Worm (Caenorhabditis elegans) whole organism, young adult: ENCODE measurements around the gene hlh-27.

Source experiments
- B0035.1 ChIP-seq: sonication (generic microtip); optimal IDR thresholded peaks from 2 replicates; lab custom pipeline; 2016; ENCODE audit warnings: missing genetic modification characterization, mild to moderate bottlenecking, missing compliant biosample characterization, missing genotype, missing genetic modification reagents
- B0336.3 ChIP-seq: fragments of 200-800 bp; sonication (Bioruptor generic); IDR thresholded peaks from 2 replicates; pipeline ENCODE4 v1.3.6; 2022; ENCODE audit warnings: missing genetic modification characterization, missing compliant biosample characterization
- C06A6.2 ChIP-seq: fragments of 200-800 bp; sonication (Bioruptor generic); conservative IDR thresholded peaks from 2 replicates; pipeline ENCODE4 v1.3.6; 2022; ENCODE audit warnings: missing genetic modification characterization, missing compliant biosample characterization
- D2030.7 ChIP-seq: fragments of 200-800 bp; sonication (Bioruptor generic); IDR thresholded peaks from 2 replicates; pipeline ENCODE4 v1.3.6; 2022; ENCODE audit warnings: missing genetic modification reagents, missing genetic modification characterization, missing compliant biosample characterization
- F10E7.11 ChIP-seq: sonication (generic microtip); optimal IDR thresholded peaks from 2 replicates; lab custom pipeline; 2017; ENCODE audit warnings: mild to moderate bottlenecking, missing genetic modification characterization, moderate library complexity, missing compliant biosample characterization
- F33H1.4 ChIP-seq: fragments of 200-800 bp; sonication (Bioruptor generic); IDR thresholded peaks from 2 replicates; pipeline ENCODE4 v1.3.6; 2022; ENCODE audit warnings: missing genetic modification reagents, missing genetic modification characterization, missing compliant biosample characterization
- F37B4.10 ChIP-seq: fragments of 200-800 bp; sonication (Bioruptor generic); IDR thresholded peaks from 2 replicates; pipeline ENCODE4 v1.3.6; 2022; ENCODE audit warnings: missing genetic modification characterization, missing compliant biosample characterization
- F55B11.4 ChIP-seq: sonication (generic microtip); optimal IDR thresholded peaks from 2 replicates; lab custom pipeline; 2016; ENCODE audit warnings: missing compliant biosample characterization, missing genetic modification characterization, borderline replicate concordance; ENCODE audit not compliant: insufficient read depth
- K12H6.12 ChIP-seq: fragments of 200-800 bp; sonication (Bioruptor generic); optimal IDR thresholded peaks from 2 replicates; lab custom pipeline; 2018; ENCODE audit warnings: mild to moderate bottlenecking, missing genetic modification characterization, missing compliant biosample characterization
- Y53G8AR.9 ChIP-seq: fragments of 200-800 bp; sonication (Bioruptor generic); conservative IDR thresholded peaks from 2 replicates; pipeline ENCODE4 v1.3.6; 2022; ENCODE audit warnings: missing genetic modification reagents, missing genetic modification characterization, missing compliant biosample characterization
- Y95B8A.8 ChIP-seq: fragments of 200-800 bp; sonication (Bioruptor generic); IDR thresholded peaks from 2 replicates; pipeline ENCODE4 v1.3.6; 2022; ENCODE audit warnings: missing genetic modification reagents, missing genetic modification characterization, missing compliant biosample characterization
- ZK185.1 ChIP-seq: sonication (generic microtip); optimal IDR thresholded peaks from 2 replicates; lab custom pipeline; 2016; ENCODE audit warnings: mild to moderate bottlenecking, missing genetic modification characterization, missing compliant biosample characterization; ENCODE audit not compliant: poor library complexity, severe bottlenecking
- ama-1 ChIP-seq, 3 experiments: fragments of 150-350 bp in 1 of 3; sonication (generic microtip) in 2 of 3; optimal IDR thresholded peaks; 2 replicates each; lab custom pipeline; 2014 to 2018; ENCODE audit warnings: missing biosample characterization in 2 of 3, missing genetic modification characterization in 2 of 3, missing genetic modification reagents in 2 of 3
- atf-7 ChIP-seq: sonication (generic microtip); optimal IDR thresholded peaks from 2 replicates; lab custom pipeline; 2017; ENCODE audit warnings: mild to moderate bottlenecking, missing genetic modification characterization, missing compliant biosample characterization
- attf-3 ChIP-seq: fragments of 200-800 bp; sonication (Bioruptor generic); conservative IDR thresholded peaks from 2 replicates; pipeline ENCODE4 v1.3.6; 2022; ENCODE audit warnings: missing genetic modification reagents, missing genetic modification characterization, missing compliant biosample characterization
- bed-2 ChIP-seq: fragments of 200-800 bp; sonication (Bioruptor generic); IDR thresholded peaks from 2 replicates; pipeline ENCODE4 v1.3.6; 2022; ENCODE audit warnings: missing genetic modification reagents, missing genetic modification characterization, missing compliant biosample characterization
- ceh-79 ChIP-seq: sonication (generic microtip); optimal IDR thresholded peaks from 2 replicates; lab custom pipeline; 2017; ENCODE audit warnings: mild to moderate bottlenecking, missing genetic modification characterization, missing compliant biosample characterization
- dox-1 ChIP-seq: fragments of 200-800 bp; sonication (Bioruptor generic); IDR thresholded peaks from 2 replicates; pipeline ENCODE4 v1.3.6; 2022; ENCODE audit warnings: missing genetic modification reagents, missing genetic modification characterization, missing compliant biosample characterization
- egl-18 ChIP-seq: fragments of 200-800 bp; sonication (Bioruptor generic); IDR thresholded peaks from 2 replicates; pipeline ENCODE4 v1.3.6; 2022; ENCODE audit warnings: missing genetic modification reagents, missing genetic modification characterization, missing compliant biosample characterization
- egrh-3 ChIP-seq: fragments of 200-800 bp; sonication (Bioruptor generic); IDR thresholded peaks from 2 replicates; pipeline ENCODE4 v1.3.6; 2022; ENCODE audit warnings: missing genetic modification reagents, missing genetic modification characterization, missing compliant biosample characterization
- ekl-4 ChIP-seq: fragments of 200-800 bp; sonication (Bioruptor generic); IDR thresholded peaks from 2 replicates; pipeline ENCODE4 v1.3.6; 2022; ENCODE audit warnings: missing genetic modification reagents, missing genetic modification characterization, missing compliant biosample characterization
- hmg-20 ChIP-seq: fragments of 200-800 bp; sonication (Bioruptor generic); IDR thresholded peaks from 2 replicates; pipeline ENCODE4 v1.3.6; 2022; ENCODE audit warnings: missing genetic modification reagents, missing genetic modification characterization, missing compliant biosample characterization
- hrde-1 ChIP-seq: sonication (generic microtip); optimal IDR thresholded peaks from 2 replicates; lab custom pipeline; 2016; ENCODE audit warnings: missing genetic modification characterization, mild to moderate bottlenecking, missing compliant biosample characterization, moderate library complexity, missing genotype, missing genetic modification reagents, borderline replicate concordance
- hsf-1 ChIP-seq: fragments of 200-800 bp; sonication (Bioruptor generic); IDR thresholded peaks from 2 replicates; pipeline ENCODE4 v1.3.6; 2022; ENCODE audit warnings: missing genetic modification reagents, missing genetic modification characterization, missing compliant biosample characterization
- lag-1 ChIP-seq: fragments of 200-800 bp; sonication (Bioruptor generic); IDR thresholded peaks from 2 replicates; pipeline ENCODE4 v1.3.6; 2022; ENCODE audit warnings: missing genetic modification reagents, missing genetic modification characterization, missing compliant biosample characterization
- lin-26 ChIP-seq: fragments of 200-800 bp; sonication (Bioruptor generic); IDR thresholded peaks from 2 replicates; pipeline ENCODE4 v1.3.6; 2022; ENCODE audit warnings: missing genetic modification reagents, missing genetic modification characterization, missing compliant biosample characterization
- lin-35 ChIP-seq, 3 experiments: fragments of 150-350 bp in 2 of 3; sonication (generic microtip) in 1 of 3; optimal IDR thresholded peaks; 2 replicates each; lab custom pipeline; 2014 to 2018; ENCODE audit warnings: missing biosample characterization in 3 of 3, missing genetic modification characterization in 3 of 3, missing genetic modification reagents in 3 of 3
- madf-10 ChIP-seq: sonication (generic microtip); optimal IDR thresholded peaks from 2 replicates; lab custom pipeline; 2016; ENCODE audit warnings: mild to moderate bottlenecking, missing genetic modification characterization, missing compliant biosample characterization
- mcd-1 ChIP-seq: fragments of 200-800 bp; sonication (Bioruptor generic); IDR thresholded peaks from 2 replicates; pipeline ENCODE4 v1.3.6; 2022; ENCODE audit warnings: missing genetic modification reagents, missing genetic modification characterization, missing compliant biosample characterization
- nfya-1 ChIP-seq: sonication (generic microtip); optimal IDR thresholded peaks from 2 replicates; lab custom pipeline; 2017; ENCODE audit warnings: antibody characterized with exemption, missing compliant biosample characterization, missing genetic modification characterization, borderline replicate concordance; ENCODE audit not compliant: insufficient read depth
- nhr-179 ChIP-seq: sonication (generic microtip); optimal IDR thresholded peaks from 2 replicates; lab custom pipeline; 2016; ENCODE audit warnings: mild to moderate bottlenecking, missing genetic modification characterization, missing compliant biosample characterization
- nhr-80 ChIP-seq: sonication (generic microtip); optimal IDR thresholded peaks from 2 replicates; lab custom pipeline; 2016; ENCODE audit warnings: missing genetic modification characterization, missing compliant biosample characterization
- sea-2 ChIP-seq: fragments of 200-800 bp; sonication (Bioruptor generic); IDR thresholded peaks from 2 replicates; pipeline ENCODE4 v1.3.6; 2022; ENCODE audit warnings: missing genetic modification characterization, missing compliant biosample characterization
- snpc-1.1 ChIP-seq: sonication (generic microtip); optimal IDR thresholded peaks from 2 replicates; lab custom pipeline; 2017; ENCODE audit warnings: missing genetic modification characterization, mild to moderate bottlenecking, missing compliant biosample characterization, antibody characterized with exemption, moderate library complexity, missing genotype, missing genetic modification reagents; ENCODE audit not compliant: insufficient read depth
- snpc-3.4 ChIP-seq: sonication (generic microtip); optimal IDR thresholded peaks from 2 replicates; lab custom pipeline; 2017; ENCODE audit warnings: missing genetic modification characterization, mild to moderate bottlenecking, missing compliant biosample characterization, antibody characterized with exemption, moderate library complexity, missing genotype, missing genetic modification reagents
- snpc-4 ChIP-seq, 5 experiments: fragments of 150-350 bp in 1 of 5; sonication (generic microtip) in 4 of 5; optimal IDR thresholded peaks; 2 replicates each; lab custom pipeline; 2014 to 2018; ENCODE audit warnings: missing genetic modification characterization in 5 of 5, missing biosample characterization in 3 of 5, antibody characterized with exemption in 2 of 5, mild to moderate bottlenecking in 2 of 5, missing compliant biosample characterization in 2 of 5, missing genotype in 2 of 5, moderate library complexity in 2 of 5, missing genetic modification reagents in 1 of 5
- unc-130 ChIP-seq: sonication (generic microtip); optimal IDR thresholded peaks from 2 replicates; lab custom pipeline; 2016; ENCODE audit warnings: missing genetic modification reagents, missing genetic modification characterization, missing compliant biosample characterization
- zim-3 ChIP-seq: sonication (generic microtip); optimal IDR thresholded peaks from 2 replicates; lab custom pipeline; 2017; ENCODE audit warnings: mild to moderate bottlenecking, missing genetic modification characterization, moderate library complexity, missing compliant biosample characterization
- ztf-25 ChIP-seq: fragments of 200-800 bp; sonication (Bioruptor generic); IDR thresholded peaks from 2 replicates; pipeline ENCODE4 v1.3.6; 2022; ENCODE audit warnings: missing genetic modification reagents, missing genetic modification characterization, missing compliant biosample characterization
- ztf-28 ChIP-seq: fragments of 200-800 bp; sonication (Bioruptor generic); IDR thresholded peaks from 2 replicates; pipeline ENCODE4 v1.3.6; 2022; ENCODE audit warnings: missing genetic modification reagents, missing genetic modification characterization, missing compliant biosample characterization

The hlh-27 gene

ce11 chrII:5551517-5551916 is 11.5 kb upstream of the hlh-27 start, which contains the start of gene C17C3.5:
Gene C17C3.5, plus strand, starts transcription at chrII:5551817.
- TF ChIP-seq ZK185.1 (tag; lab: Kevin White, UChicago) (no peak), madf-10 (tag; lab: Kevin White, UChicago) (no peak)

ce11 chrII:5549746-5550145 is 9.7 kb upstream of the hlh-27 start, which contains the start of gene C17C3.6:
Gene C17C3.6, plus strand, starts transcription at chrII:5550046.
- TF ChIP-seq D2030.7 (no peak), egl-18 (GFP tag; lab: Robert Waterston, UW) (no peak), egrh-3 (GFP tag; lab: Robert Waterston, UW) (no peak), snpc-3.4 (no peak), bed-2 (GFP tag; lab: Robert Waterston, UW) (no peak), ceh-79 (tag; lab: Kevin White, UChicago) (no peak), nhr-179 (no peak), ztf-28 (GFP tag; lab: Robert Waterston, UW) (no peak), lin-26 (GFP tag; lab: Robert Waterston, UW) (no peak), Y95B8A.8 (GFP tag; lab: Robert Waterston, UW) (no peak), F55B11.4 (tag; lab: Kevin White, UChicago) (no peak)
- TF ChIP-seq, all 124 proteins: peak for 0

ce11 chrII:5547442-5547894 is 7.5 kb upstream of the hlh-27 start, which contains the start of gene acdh-2:
Gene acdh-2, minus strand, starts transcription at chrII:5547492.
- TF ChIP-seq B0336.3 (GFP tag; lab: Robert Waterston, UW): no peak
- TF ChIP-seq madf-10 (tag; lab: Kevin White, UChicago): no peak
- no peak for TF ChIP-seq snpc-4 (GFP tag; optimal IDR thresholded peaks at IDR 0.05; lab: Kevin White, UChicago)
- TF ChIP-seq snpc-4 (tag; optimal IDR thresholded peaks at IDR 0.05; lab: Kevin White, UChicago): peak in 2 of 4 experiments; percentile 3 to 50

ce11 chrII:5544764-5545163 is 4.8 kb upstream of the hlh-27 start, which contains the start of gene ins-13:
Gene ins-13, minus strand, starts transcription at chrII:5544864.
- TF ChIP-seq nfya-1 (tag; lab: Kevin White, UChicago) (no peak), ZK185.1 (tag; lab: Kevin White, UChicago) (peak; percentile 29), hmg-20 (GFP tag; lab: Robert Waterston, UW) (no peak), ama-1 (optimal IDR thresholded peaks at IDR 0.05; lab: Kevin White, UChicago) (no peak), ama-1 (GFP tag; optimal IDR thresholded peaks at IDR 0.05; lab: Kevin White, UChicago) (no peak), snpc-1.1 (no peak), atf-7 (tag; lab: Kevin White, UChicago) (no peak)

ce11 chrII:5544145-5544515 is 4.1 kb upstream of the hlh-27 start:
- TF ChIP-seq ekl-4 (GFP tag; lab: Robert Waterston, UW): no peak
- no peak for TF ChIP-seq lin-35 (GFP tag; optimal IDR thresholded peaks at IDR 0.05; lab: Kevin White, UChicago)
- no peak for TF ChIP-seq F10E7.11 (tag; lab: Kevin White, UChicago)
- no peak for TF ChIP-seq unc-130 (GFP tag; lab: Kevin White, UChicago)
- peak; percentile 14; the same call in 1 of the 2 replicates for TF ChIP-seq dox-1 (GFP tag; lab: Robert Waterston, UW)
- TF ChIP-seq attf-3 (GFP tag; lab: Robert Waterston, UW): peak; percentile 49
- TF ChIP-seq K12H6.12 (tag; lab: Kevin White, UChicago): no peak
- TF ChIP-seq C06A6.2 (GFP tag; lab: Robert Waterston, UW): peak; percentile 78
- no peak for TF ChIP-seq ztf-25 (GFP tag; lab: Robert Waterston, UW)
- no peak for TF ChIP-seq F37B4.10 (GFP tag; lab: Robert Waterston, UW)
- TF ChIP-seq ceh-79 (tag; lab: Kevin White, UChicago): no peak
- peak; percentile 37 for TF ChIP-seq Y53G8AR.9 (GFP tag; lab: Robert Waterston, UW)
- TF ChIP-seq mcd-1 (GFP tag; lab: Robert Waterston, UW): peak; percentile 61
- no peak for TF ChIP-seq sea-2 (GFP tag; lab: Robert Waterston, UW)
- peak; percentile 11 for TF ChIP-seq nhr-80 (tag; lab: Kevin White, UChicago)
- no peak for TF ChIP-seq hrde-1 (tag; lab: Kevin White, UChicago)
- no peak for TF ChIP-seq lin-26 (GFP tag; lab: Robert Waterston, UW)
- TF ChIP-seq F33H1.4 (GFP tag; lab: Robert Waterston, UW): no peak
- no peak for TF ChIP-seq lag-1 (GFP tag; lab: Robert Waterston, UW)
- no peak for TF ChIP-seq B0035.1
- TF ChIP-seq zim-3 (tag; lab: Kevin White, UChicago): no peak
- peak; percentile 11; the same call in 1 of the 2 replicates for TF ChIP-seq hsf-1
